Fruit fly (Drosophila melanogaster) whole organism, prepupa: Measurements from ENCODE around the gene Trmt61.

ENCODE experiments used
- Blimp-1 ChIP-seq: fragments of 200-800 bp; sonication (Bioruptor generic); optimal IDR thresholded peaks from 3 replicates; lab custom pipeline; 2017; ENCODE audit warnings: missing biosample characterization, missing genetic modification characterization, mild to moderate bottlenecking, moderate library complexity, missing genetic modification reagents
- CG10669 ChIP-seq: fragments of 200-800 bp; sonication (Bioruptor generic); optimal IDR thresholded peaks from 3 replicates; lab custom pipeline; 2018; ENCODE audit warnings: missing biosample characterization, mild to moderate bottlenecking, missing genetic modification characterization, moderate library complexity
- CG11762 ChIP-seq: fragments of 200-800 bp; sonication (Bioruptor generic); optimal IDR thresholded peaks from 3 replicates; lab custom pipeline; 2016; ENCODE audit warnings: missing biosample characterization, missing genetic modification characterization; ENCODE audit not compliant: insufficient read depth
- CG11902 ChIP-seq: fragments of 200-800 bp; sonication (Bioruptor generic); optimal IDR thresholded peaks from 3 replicates; lab custom pipeline; 2016; ENCODE audit warnings: missing biosample characterization, missing genetic modification characterization
- CG1621 ChIP-seq: fragments of 200-800 bp; sonication (Bioruptor generic); optimal IDR thresholded peaks from 3 replicates; lab custom pipeline; 2018; ENCODE audit warnings: missing biosample characterization, mild to moderate bottlenecking, missing genetic modification characterization
- CG16779 ChIP-seq: fragments of 200-800 bp; sonication (Bioruptor generic); optimal IDR thresholded peaks from 3 replicates; lab custom pipeline; 2017; ENCODE audit warnings: missing biosample characterization, mild to moderate bottlenecking, missing genetic modification characterization
- CG31627 ChIP-seq: fragments of 200-800 bp; sonication (Bioruptor generic); optimal IDR thresholded peaks from 3 replicates; lab custom pipeline; 2016; ENCODE audit warnings: missing biosample characterization, missing genetic modification characterization
- CG32006 ChIP-seq: fragments of 200-800 bp; sonication (Bioruptor generic); optimal IDR thresholded peaks from 3 replicates; lab custom pipeline; 2017; ENCODE audit warnings: missing biosample characterization, mild to moderate bottlenecking, missing genetic modification characterization
- CG3919 ChIP-seq: fragments of 200-800 bp; sonication (Bioruptor generic); optimal IDR thresholded peaks from 3 replicates; lab custom pipeline; 2016; ENCODE audit warnings: missing biosample characterization, missing genetic modification characterization
- CG4318 ChIP-seq: fragments of 200-800 bp; sonication (Bioruptor generic); optimal IDR thresholded peaks from 3 replicates; lab custom pipeline; 2017; ENCODE audit warnings: missing biosample characterization, mild to moderate bottlenecking, missing genetic modification characterization
- CG6163 ChIP-seq: fragments of 200-800 bp; sonication (Bioruptor generic); IDR thresholded peaks from 3 replicates; pipeline ENCODE4 v1.3.6; 2022; ENCODE audit warnings: missing biosample characterization, missing genetic modification characterization
- CG6276 ChIP-seq: fragments of 200-800 bp; sonication (Bioruptor generic); optimal IDR thresholded peaks from 2 replicates; lab custom pipeline; 2017; ENCODE audit warnings: missing biosample characterization, mild to moderate bottlenecking, missing genetic modification characterization
- CG6808 ChIP-seq: fragments of 200-800 bp; sonication (Bioruptor generic); optimal IDR thresholded peaks from 3 replicates; lab custom pipeline; 2017; ENCODE audit warnings: missing biosample characterization, missing genetic modification characterization, mild to moderate bottlenecking, moderate library complexity, missing genetic modification reagents
- CG6854 ChIP-seq: fragments of 200-800 bp; sonication (Bioruptor generic); optimal IDR thresholded peaks from 2 replicates; lab custom pipeline; 2017; ENCODE audit warnings: missing biosample characterization, mild to moderate bottlenecking, missing genetic modification characterization
- CG7368 ChIP-seq: fragments of 200-800 bp; sonication (Bioruptor generic); optimal IDR thresholded peaks from 3 replicates; lab custom pipeline; 2016; ENCODE audit warnings: missing biosample characterization, missing genetic modification characterization
- CG8119 ChIP-seq: fragments of 200-800 bp; sonication (Bioruptor generic); IDR thresholded peaks from 3 replicates; pipeline ENCODE4 v1.3.6; 2022; ENCODE audit warnings: missing biosample characterization, missing genetic modification characterization
- CG8319 ChIP-seq: fragments of 200-800 bp; sonication (Bioruptor generic); optimal IDR thresholded peaks from 3 replicates; lab custom pipeline; 2016; ENCODE audit warnings: missing biosample characterization, missing genetic modification characterization
- CG8632 ChIP-seq: fragments of 200-800 bp; sonication (Bioruptor generic); optimal IDR thresholded peaks from 3 replicates; lab custom pipeline; 2016; ENCODE audit warnings: missing biosample characterization, missing genetic modification characterization
- CG9139 ChIP-seq: fragments of 200-800 bp; sonication (Bioruptor generic); optimal IDR thresholded peaks from 3 replicates; lab custom pipeline; 2017; ENCODE audit warnings: missing biosample characterization, mild to moderate bottlenecking, missing genetic modification characterization
- Eip75B ChIP-seq: fragments of 200-800 bp; sonication (Bioruptor generic); optimal IDR thresholded peaks from 3 replicates; lab custom pipeline; 2016; ENCODE audit warnings: missing biosample characterization, missing genetic modification characterization
- Eip78C ChIP-seq: fragments of 200-800 bp; sonication (Bioruptor generic); peaks from one replicate; lab custom pipeline; 2016; ENCODE audit warnings: missing biosample characterization, missing genetic modification characterization
- Eip93F ChIP-seq: fragments of 200-800 bp; sonication (Bioruptor generic); optimal IDR thresholded peaks from 2 replicates; lab custom pipeline; 2016; ENCODE audit warnings: missing biosample characterization, mild to moderate bottlenecking, missing genetic modification characterization
- Ets96B ChIP-seq: fragments of 200-800 bp; optimal IDR thresholded peaks from 2 replicates; lab custom pipeline; 2019; ENCODE audit warnings: missing biosample characterization, mild to moderate bottlenecking, missing genetic modification characterization, moderate library complexity
- Gug ChIP-seq: fragments of 200-800 bp; sonication (Bioruptor generic); IDR thresholded peaks from 2 replicates; pipeline ENCODE4 v1.3.6; 2022; ENCODE audit warnings: missing biosample characterization, missing genetic modification characterization
- Hr38 ChIP-seq: sonication (Bioruptor generic); optimal IDR thresholded peaks from 2 replicates; lab custom pipeline; 2016; ENCODE audit warnings: missing biosample characterization, missing genetic modification characterization
- Hr39 ChIP-seq: fragments of 200-800 bp; sonication (Bioruptor generic); optimal IDR thresholded peaks from 2 replicates; lab custom pipeline; 2016; ENCODE audit warnings: missing biosample characterization, missing genetic modification characterization
- Hr4 ChIP-seq: fragments of 200-800 bp; sonication (Bioruptor generic); optimal IDR thresholded peaks from 3 replicates; lab custom pipeline; 2016; ENCODE audit warnings: missing biosample characterization, missing genetic modification characterization
- Lpt ChIP-seq: fragments of 200-800 bp; sonication (Bioruptor generic); optimal IDR thresholded peaks from 3 replicates; lab custom pipeline; 2016; ENCODE audit warnings: missing biosample characterization, missing genetic modification characterization
- Met ChIP-seq: fragments of 200-800 bp; sonication (Bioruptor generic); optimal IDR thresholded peaks from 3 replicates; lab custom pipeline; 2016; ENCODE audit warnings: missing biosample characterization, missing genetic modification characterization
- OdsH ChIP-seq: fragments of 200-800 bp; sonication (Bioruptor generic); optimal IDR thresholded peaks from 3 replicates; lab custom pipeline; 2016; ENCODE audit warnings: missing biosample characterization, missing genetic modification characterization
- Smox ChIP-seq: fragments of 200-800 bp; sonication (Bioruptor generic); optimal IDR thresholded peaks from 3 replicates; lab custom pipeline; 2016; ENCODE audit warnings: missing biosample characterization, missing genetic modification characterization
- Sox102F ChIP-seq: fragments of 200-800 bp; sonication (Bioruptor generic); optimal IDR thresholded peaks from 2 replicates; lab custom pipeline; 2016; ENCODE audit warnings: missing biosample characterization, mild to moderate bottlenecking, missing genetic modification characterization
- Sox14 ChIP-seq: fragments of 200-800 bp; sonication (Bioruptor generic); optimal IDR thresholded peaks from 3 replicates; lab custom pipeline; 2016; ENCODE audit warnings: missing biosample characterization, missing genetic modification characterization
- Sox15 ChIP-seq: fragments of 200-800 bp; sonication (Bioruptor generic); optimal IDR thresholded peaks from 3 replicates; lab custom pipeline; 2016; ENCODE audit warnings: missing biosample characterization, missing genetic modification characterization
- achi ChIP-seq: fragments of 200-800 bp; sonication (Bioruptor generic); optimal IDR thresholded peaks from 3 replicates; lab custom pipeline; 2016; ENCODE audit warnings: missing biosample characterization, missing genetic modification characterization
- acj6 ChIP-seq: fragments of 200-800 bp; sonication (Bioruptor generic); optimal IDR thresholded peaks from 3 replicates; lab custom pipeline; 2016; ENCODE audit warnings: missing biosample characterization, missing genetic modification characterization
- cyc ChIP-seq: fragments of 200-800 bp; sonication (Bioruptor generic); optimal IDR thresholded peaks from 3 replicates; lab custom pipeline; 2016; ENCODE audit warnings: missing biosample characterization, missing genetic modification characterization
- dsx ChIP-seq: fragments of 200-800 bp; optimal IDR thresholded peaks from 3 replicates; lab custom pipeline; 2019; ENCODE audit warnings: missing biosample characterization, mild to moderate bottlenecking, missing genetic modification characterization, moderate library complexity; ENCODE audit not compliant: poor library complexity, severe bottlenecking
- eg ChIP-seq: fragments of 200-800 bp; sonication (Bioruptor generic); IDR thresholded peaks from 3 replicates; pipeline ENCODE4 v1.3.6; 2022; ENCODE audit warnings: missing biosample characterization, missing genetic modification characterization
- esn ChIP-seq: fragments of 200-800 bp; sonication (Bioruptor generic); optimal IDR thresholded peaks from 2 replicates; lab custom pipeline; 2016; ENCODE audit warnings: missing biosample characterization, mild to moderate bottlenecking, missing genetic modification characterization, moderate library complexity
- fd59A ChIP-seq: fragments of 200-800 bp; sonication (Bioruptor generic); optimal IDR thresholded peaks from 2 replicates; lab custom pipeline; 2017; ENCODE audit warnings: missing biosample characterization, mild to moderate bottlenecking, missing genetic modification characterization, missing genetic modification reagents
- fd85E ChIP-seq: fragments of 200-800 bp; sonication (Bioruptor generic); optimal IDR thresholded peaks from 3 replicates; lab custom pipeline; 2016; ENCODE audit warnings: missing biosample characterization, missing genetic modification characterization
- fkh ChIP-seq: fragments of 200-800 bp; sonication (Bioruptor generic); optimal IDR thresholded peaks from 3 replicates; lab custom pipeline; 2017; ENCODE audit warnings: missing biosample characterization, mild to moderate bottlenecking, missing genetic modification characterization, moderate library complexity
- lz ChIP-seq: fragments of 200-800 bp; sonication (Bioruptor generic); optimal IDR thresholded peaks from 3 replicates; lab custom pipeline; 2016; ENCODE audit warnings: missing biosample characterization, missing genetic modification characterization
- net ChIP-seq: fragments of 200-800 bp; sonication (Bioruptor generic); optimal IDR thresholded peaks from 3 replicates; lab custom pipeline; 2016; ENCODE audit warnings: missing biosample characterization, missing genetic modification characterization
- pdm3 ChIP-seq: fragments of 200-800 bp; sonication (Bioruptor generic); optimal IDR thresholded peaks from 3 replicates; lab custom pipeline; 2016; ENCODE audit warnings: missing biosample characterization, missing genetic modification characterization
- salr ChIP-seq, 2 experiments: fragments of 200-800 bp; sonication (Bioruptor generic); optimal IDR thresholded peaks; 3 replicates each; lab custom pipeline; 2016 to 2018; ENCODE audit warnings: missing biosample characterization in 2 of 2, missing genetic modification characterization in 2 of 2, mild to moderate bottlenecking in 1 of 2
- spab ChIP-seq: fragments of 200-800 bp; sonication (Bioruptor generic); optimal IDR thresholded peaks from 2 replicates; lab custom pipeline; 2017; ENCODE audit warnings: missing biosample characterization, mild to moderate bottlenecking, missing genetic modification characterization, missing genetic modification reagents
- ss ChIP-seq, 2 experiments: fragments of 200-800 bp; sonication (Bioruptor generic); optimal IDR thresholded peaks; 2 replicates in 1 of 2; 3 replicates in 1 of 2; lab custom pipeline; 2017 to 2018; ENCODE audit warnings: mild to moderate bottlenecking in 2 of 2, missing biosample characterization in 2 of 2, missing genetic modification characterization in 2 of 2, moderate library complexity in 1 of 2
- svp ChIP-seq: fragments of 200-800 bp; sonication (Bioruptor generic); peaks from one replicate; lab custom pipeline; 2016; ENCODE audit warnings: missing biosample characterization, missing genetic modification characterization
- topi ChIP-seq: fragments of 200-800 bp; sonication (Bioruptor generic); optimal IDR thresholded peaks from 3 replicates; lab custom pipeline; 2016; ENCODE audit warnings: missing biosample characterization, missing genetic modification characterization
- vri ChIP-seq: fragments of 200-800 bp; sonication (Bioruptor generic); optimal IDR thresholded peaks from 3 replicates; lab custom pipeline; 2016; ENCODE audit warnings: missing biosample characterization, mild to moderate bottlenecking, missing genetic modification characterization

Gene Trmt61

dm6 chr3R:26055214-26055632 lies 4.1 kb upstream of the Trmt61 start, which contains the start of gene Cmpk:
Gene Cmpk (minus strand): TSS chr3R:26055438.
- peak; percentile 74 for TF ChIP-seq Met (GFP tag; lab: Kevin White, UChicago)
- TF ChIP-seq topi (GFP tag; lab: Kevin White, UChicago), result peak; percentile 69
- TF ChIP-seq pdm3, result peak; percentile 52
- TF ChIP-seq CG10669 (GFP tag; lab: Kevin White, UChicago), result no peak
- peak in 1 of 2 experiments; percentile 58 for TF ChIP-seq salr (GFP tag; optimal IDR thresholded peaks at IDR 0.05; lab: Kevin White, UChicago)
- peak; percentile 55; the same call in 1 of the 3 replicates for TF ChIP-seq CG8119 (GFP tag; lab: Robert Waterston, UW)
- TF ChIP-seq CG32006 (GFP tag; lab: Kevin White, UChicago), result peak; percentile 2
- no peak for TF ChIP-seq Eip93F (GFP tag; lab: Kevin White, UChicago)
- TF ChIP-seq CG1621 (tag; lab: Kevin White, UChicago), result peak; percentile 46
- TF ChIP-seq Hr39, result peak; percentile 22
- TF ChIP-seq Eip75B (GFP tag; lab: Kevin White, UChicago), result no peak
- TF ChIP-seq cyc (GFP tag; lab: Kevin White, UChicago), result peak; percentile 63
- peak; percentile 91 for TF ChIP-seq svp (GFP tag; lab: Kevin White, UChicago)
- TF ChIP-seq esn (GFP tag; lab: Kevin White, UChicago), result peak; percentile 84
- TF ChIP-seq net (GFP tag; lab: Kevin White, UChicago), result peak; percentile 78
- no peak for TF ChIP-seq Lpt
- TF ChIP-seq CG7368, result peak; percentile 60
- no peak for TF ChIP-seq CG4318 (GFP tag; lab: Kevin White, UChicago)
- no peak for TF ChIP-seq Sox15 (GFP tag; lab: Kevin White, UChicago)
- peak; percentile 59 for TF ChIP-seq acj6 (GFP tag; lab: Kevin White, UChicago)
- TF ChIP-seq CG31627, result peak; percentile 32
- TF ChIP-seq fkh, result peak; percentile 65
- peak; percentile 93 for TF ChIP-seq CG6854 (GFP tag; lab: Kevin White, UChicago)
- TF ChIP-seq Hr38 (GFP tag; lab: Kevin White, UChicago), result no peak
- TF ChIP-seq OdsH, result peak; percentile 63
- peak; percentile 97 for TF ChIP-seq vri
- TF ChIP-seq CG8632 (GFP tag; lab: Kevin White, UChicago), result peak; percentile 53
- peak; percentile 81 for TF ChIP-seq CG6163
- TF ChIP-seq fd59A, result no peak
- no peak for TF ChIP-seq CG6808 (GFP tag; lab: Kevin White, UChicago)
- TF ChIP-seq ss (GFP tag; optimal IDR thresholded peaks at IDR 0.05; lab: Kevin White, UChicago), result peak in 1 of 2 experiments; percentile 76
- no peak for TF ChIP-seq Sox102F (GFP tag; lab: Kevin White, UChicago)
- no peak for TF ChIP-seq CG9139 (GFP tag; lab: Kevin White, UChicago)
- no peak for TF ChIP-seq spab
- TF ChIP-seq Sox14, result peak; percentile 44
- TF ChIP-seq dsx, result peak; percentile 35
- no peak for TF ChIP-seq Gug (GFP tag; lab: Robert Waterston, UW)
- no peak for TF ChIP-seq Hr4
- TF ChIP-seq CG3919 (GFP tag; lab: Kevin White, UChicago), result peak; percentile 82
- TF ChIP-seq fd85E (GFP tag; lab: Kevin White, UChicago), result peak; percentile 54
- TF ChIP-seq eg (GFP tag; lab: Robert Waterston, UW), result peak; percentile 70
- TF ChIP-seq CG11762 (GFP tag; lab: Kevin White, UChicago), result no peak
- TF ChIP-seq Smox (GFP tag; lab: Kevin White, UChicago), result no peak
- TF ChIP-seq Blimp-1 (GFP tag; lab: Kevin White, UChicago), result no peak
- TF ChIP-seq CG6276 (GFP tag; lab: Kevin White, UChicago), result no peak
- TF ChIP-seq Eip78C (GFP tag; lab: Kevin White, UChicago), result peak; percentile 95
- TF ChIP-seq Ets96B, result peak; percentile 1
- TF ChIP-seq CG16779 (tag; lab: Kevin White, UChicago), result no peak
- TF ChIP-seq achi, result peak; percentile 70
- TF ChIP-seq lz (GFP tag; lab: Kevin White, UChicago), result peak; percentile 55
- peak; percentile 25 for TF ChIP-seq CG8319 (GFP tag; lab: Kevin White, UChicago)
- no peak for TF ChIP-seq CG11902 (GFP tag; lab: Kevin White, UChicago)
